Worm (Caenorhabditis elegans) whole organism, L1 larva: ENCODE measurements around the gene gpx-2.

ENCODE experiments used
- C16A3.4 ChIP-seq: fragments of 150-350 bp; optimal IDR thresholded peaks from 2 replicates; lab custom pipeline; 2014; ENCODE audit warnings: missing biosample characterization, missing genetic modification characterization
- C34B4.2 ChIP-seq: sonication (generic microtip); optimal IDR thresholded peaks from 2 replicates; lab custom pipeline; 2017; ENCODE audit warnings: mild to moderate bottlenecking, missing genetic modification characterization, missing compliant biosample characterization
- F16B12.6 ChIP-seq: fragments of 150-350 bp; optimal IDR thresholded peaks from 2 replicates; lab custom pipeline; 2014; ENCODE audit warnings: missing biosample characterization, missing genetic modification characterization
- Y116A8C.19 ChIP-seq: sonication (generic microtip); optimal IDR thresholded peaks from 2 replicates; lab custom pipeline; 2016; ENCODE audit warnings: missing compliant biosample characterization, missing genetic modification characterization, borderline replicate concordance
- aly-2 ChIP-seq: fragments of 150-350 bp; optimal IDR thresholded peaks from 2 replicates; lab custom pipeline; 2014; ENCODE audit warnings: missing biosample characterization, missing genetic modification characterization
- ama-1 ChIP-seq: fragments of 150-350 bp; optimal IDR thresholded peaks from 2 replicates; lab custom pipeline; 2014
- blmp-1 ChIP-seq: fragments of 150-350 bp; optimal IDR thresholded peaks from 2 replicates; lab custom pipeline; 2014; ENCODE audit warnings: missing biosample characterization, missing genetic modification characterization
- ceh-8 ChIP-seq: fragments of 200-800 bp; sonication (Bioruptor generic); optimal IDR thresholded peaks from 2 replicates; lab custom pipeline; 2018; ENCODE audit warnings: mild to moderate bottlenecking, missing genetic modification characterization, moderate library complexity, missing compliant biosample characterization
- ceh-82 ChIP-seq, 3 experiments: fragments of 150-350 bp in 1 of 3; sonication (generic microtip) in 2 of 3; optimal IDR thresholded peaks; 2 replicates each; lab custom pipeline; 2014 to 2017; ENCODE audit warnings: missing biosample characterization in 3 of 3, missing genetic modification characterization in 3 of 3
- ces-1 ChIP-seq: fragments of 150-350 bp; optimal IDR thresholded peaks from 2 replicates; lab custom pipeline; 2014; ENCODE audit warnings: missing biosample characterization, missing genetic modification reagents, missing genetic modification characterization
- dsc-1 ChIP-seq: sonication (generic microtip); optimal IDR thresholded peaks from 2 replicates; lab custom pipeline; 2016; ENCODE audit warnings: mild to moderate bottlenecking, missing genetic modification characterization, missing compliant biosample characterization
- egl-13 ChIP-seq: sonication (generic microtip); optimal IDR thresholded peaks from 2 replicates; lab custom pipeline; 2016; ENCODE audit warnings: missing genotype, missing genetic modification reagents, missing genetic modification characterization, missing compliant biosample characterization
- elt-2 ChIP-seq: sonication (generic microtip); optimal IDR thresholded peaks from 2 replicates; lab custom pipeline; 2016; ENCODE audit warnings: missing genetic modification characterization, mild to moderate bottlenecking, inconsistent platforms, missing compliant biosample characterization, missing genetic modification reagents
- elt-3 ChIP-seq, 6 experiments: fragments of 150-350 bp in 1 of 6; sonication (generic microtip); optimal IDR thresholded peaks; 2 replicates each; lab custom pipeline; 2017 to 2018; ENCODE audit warnings: missing biosample characterization in 6 of 6, missing genetic modification characterization in 6 of 6, inconsistent platforms in 1 of 6
- fkh-10 ChIP-seq: sonication (generic microtip); optimal IDR thresholded peaks from 2 replicates; lab custom pipeline; 2017; ENCODE audit warnings: missing biosample characterization, missing genetic modification reagents, missing genetic modification characterization
- fkh-8 ChIP-seq: sonication (generic microtip); optimal IDR thresholded peaks from 2 replicates; lab custom pipeline; 2016; ENCODE audit warnings: mild to moderate bottlenecking, missing genetic modification characterization, missing compliant biosample characterization
- hlh-17 ChIP-seq: fragments of 200-800 bp; sonication (Bioruptor generic); optimal IDR thresholded peaks from 2 replicates; lab custom pipeline; 2018; ENCODE audit warnings: missing genetic modification characterization, mild to moderate bottlenecking, missing compliant biosample characterization, moderate library complexity, borderline replicate concordance
- hlh-4 ChIP-seq: sonication (generic microtip); optimal IDR thresholded peaks from 2 replicates; lab custom pipeline; 2016; ENCODE audit warnings: mild to moderate bottlenecking, missing genetic modification characterization, missing compliant biosample characterization
- hpl-2 ChIP-seq: fragments of 150-350 bp; optimal IDR thresholded peaks from 2 replicates; lab custom pipeline; 2014; ENCODE audit warnings: missing biosample characterization, missing genetic modification reagents, missing genetic modification characterization
- irx-1 ChIP-seq: sonication (generic microtip); optimal IDR thresholded peaks from 2 replicates; lab custom pipeline; 2016; ENCODE audit warnings: missing genetic modification characterization, missing compliant biosample characterization
- isw-1 ChIP-seq: fragments of 200-800 bp; sonication (Bioruptor generic); IDR thresholded peaks from 2 replicates; pipeline ENCODE4 v1.3.6; 2022; ENCODE audit warnings: missing genetic modification characterization, missing compliant biosample characterization
- lin-13 ChIP-seq: fragments of 150-350 bp; optimal IDR thresholded peaks from 2 replicates; lab custom pipeline; 2014; ENCODE audit warnings: missing biosample characterization, missing genetic modification reagents, missing genetic modification characterization
- lin-15B ChIP-seq: fragments of 150-350 bp; sonication (generic microtip); optimal IDR thresholded peaks from 3 replicates; lab custom pipeline; 2014; ENCODE audit warnings: missing biosample characterization, missing genetic modification characterization
- lin-35 ChIP-seq, 2 experiments: fragments of 150-350 bp; optimal IDR thresholded peaks; 2 replicates each; lab custom pipeline; 2014; ENCODE audit warnings: missing biosample characterization in 2 of 2, missing genetic modification characterization in 2 of 2, missing genetic modification reagents in 2 of 2
- lir-3 ChIP-seq: sonication (generic microtip); optimal IDR thresholded peaks from 2 replicates; lab custom pipeline; 2016; ENCODE audit warnings: mild to moderate bottlenecking, missing genetic modification characterization, moderate library complexity, missing compliant biosample characterization; ENCODE audit not compliant: poor library complexity
- lsy-2 ChIP-seq, 2 experiments: fragments of 150-350 bp; optimal IDR thresholded peaks; 2 replicates each; lab custom pipeline; 2014; ENCODE audit warnings: missing biosample characterization in 2 of 2, missing genetic modification characterization in 2 of 2
- mab-9 ChIP-seq: fragments of 200-800 bp; sonication (Bioruptor generic); IDR thresholded peaks from 2 replicates; pipeline ENCODE4 v1.3.6; 2022; ENCODE audit warnings: missing genetic modification reagents, missing genetic modification characterization, missing compliant biosample characterization
- mep-1 ChIP-seq: fragments of 150-350 bp; optimal IDR thresholded peaks from 2 replicates; lab custom pipeline; 2014; ENCODE audit warnings: missing biosample characterization, missing genetic modification characterization
- nhr-11 ChIP-seq: fragments of 150-350 bp; optimal IDR thresholded peaks from 2 replicates; lab custom pipeline; 2014; ENCODE audit warnings: missing biosample characterization, missing genetic modification characterization
- nhr-12 ChIP-seq: sonication (generic microtip); optimal IDR thresholded peaks from 2 replicates; lab custom pipeline; 2017; ENCODE audit warnings: missing biosample characterization, missing genetic modification characterization
- nhr-20 ChIP-seq: sonication (generic microtip); optimal IDR thresholded peaks from 2 replicates; lab custom pipeline; 2016; ENCODE audit warnings: mild to moderate bottlenecking, missing genetic modification characterization, missing compliant biosample characterization
- nhr-237 ChIP-seq: fragments of 150-350 bp; optimal IDR thresholded peaks from 2 replicates; lab custom pipeline; 2014; ENCODE audit warnings: missing biosample characterization, missing genetic modification characterization
- nhr-28 ChIP-seq: fragments of 150-350 bp; optimal IDR thresholded peaks from 2 replicates; lab custom pipeline; 2014; ENCODE audit warnings: missing biosample characterization, missing genetic modification characterization
- nhr-71 ChIP-seq: sonication (generic microtip); optimal IDR thresholded peaks from 2 replicates; lab custom pipeline; 2016; ENCODE audit warnings: mild to moderate bottlenecking, missing genetic modification characterization, moderate library complexity, missing compliant biosample characterization
- nhr-76 ChIP-seq: sonication (generic microtip); optimal IDR thresholded peaks from 2 replicates; lab custom pipeline; 2017; ENCODE audit warnings: missing biosample characterization, missing genetic modification characterization
- nhr-84 ChIP-seq: sonication (generic microtip); optimal IDR thresholded peaks from 2 replicates; lab custom pipeline; 2017; ENCODE audit warnings: missing biosample characterization, missing genetic modification characterization
- nhr-90 ChIP-seq: sonication (generic microtip); optimal IDR thresholded peaks from 2 replicates; lab custom pipeline; 2016; ENCODE audit warnings: mild to moderate bottlenecking, missing genetic modification characterization, missing compliant biosample characterization; ENCODE audit not compliant: poor library complexity
- pag-3 ChIP-seq: sonication (generic microtip); optimal IDR thresholded peaks from 2 replicates; lab custom pipeline; 2017; ENCODE audit warnings: missing genetic modification characterization, mild to moderate bottlenecking, missing compliant biosample characterization, antibody characterized with exemption, borderline replicate concordance; ENCODE audit not compliant: insufficient read depth
- pqm-1 ChIP-seq: sonication (generic microtip); optimal IDR thresholded peaks from 3 replicates; lab custom pipeline; 2017; ENCODE audit warnings: missing biosample characterization, missing genetic modification characterization
- snu-23 ChIP-seq: sonication (generic microtip); optimal IDR thresholded peaks from 2 replicates; lab custom pipeline; 2016; ENCODE audit warnings: missing genetic modification characterization, missing compliant biosample characterization
- sox-4 ChIP-seq: sonication (generic microtip); optimal IDR thresholded peaks from 2 replicates; lab custom pipeline; 2016; ENCODE audit warnings: missing genetic modification characterization, missing compliant biosample characterization
- sptf-1 ChIP-seq: fragments of 150-350 bp; optimal IDR thresholded peaks from 2 replicates; lab custom pipeline; 2014; ENCODE audit warnings: missing biosample characterization, missing genetic modification characterization
- sup-37 ChIP-seq: fragments of 200-800 bp; sonication (Bioruptor generic); optimal IDR thresholded peaks from 2 replicates; lab custom pipeline; 2018; ENCODE audit warnings: mild to moderate bottlenecking, missing genetic modification characterization, missing compliant biosample characterization
- swsn-7 ChIP-seq: sonication (generic microtip); optimal IDR thresholded peaks from 2 replicates; lab custom pipeline; 2016; ENCODE audit warnings: missing genetic modification characterization, missing compliant biosample characterization
- tbx-2 ChIP-seq: sonication (generic microtip); optimal IDR thresholded peaks from 2 replicates; lab custom pipeline; 2016; ENCODE audit warnings: missing genetic modification characterization, missing compliant biosample characterization
- tlp-1 ChIP-seq: fragments of 150-350 bp; optimal IDR thresholded peaks from 2 replicates; lab custom pipeline; 2014; ENCODE audit warnings: missing biosample characterization, missing genetic modification characterization
- unc-62 ChIP-seq: fragments of 150-350 bp; optimal IDR thresholded peaks from 2 replicates; lab custom pipeline; 2014; ENCODE audit warnings: missing biosample characterization, missing genetic modification reagents, missing genetic modification characterization
- unc-86 ChIP-seq: sonication (generic microtip); optimal IDR thresholded peaks from 2 replicates; lab custom pipeline; 2016; ENCODE audit warnings: missing genetic modification characterization, missing compliant biosample characterization
- unc-98 ChIP-seq: fragments of 200-800 bp; sonication (Bioruptor generic); IDR thresholded peaks from 2 replicates; pipeline ENCODE4 v1.3.6; 2022; ENCODE audit warnings: missing genetic modification characterization, missing compliant biosample characterization
- xbp-1 ChIP-seq: sonication (generic microtip); optimal IDR thresholded peaks from 2 replicates; lab custom pipeline; 2016; ENCODE audit warnings: missing genetic modification characterization, missing compliant biosample characterization
- zag-1 ChIP-seq: fragments of 150-350 bp; optimal IDR thresholded peaks from 2 replicates; lab custom pipeline; 2014; ENCODE audit warnings: missing biosample characterization, missing genetic modification characterization
- zip-4 ChIP-seq: fragments of 200-800 bp; sonication (Bioruptor generic); optimal IDR thresholded peaks from 2 replicates; lab custom pipeline; 2018; ENCODE audit warnings: mild to moderate bottlenecking, missing genetic modification characterization, moderate library complexity, missing compliant biosample characterization
- ztf-11 ChIP-seq, 2 experiments: sonication (generic microtip); optimal IDR thresholded peaks; 2 replicates each; lab custom pipeline; 2016 to 2017; ENCODE audit warnings: missing genetic modification characterization in 2 of 2, missing biosample characterization in 1 of 2, missing compliant biosample characterization in 1 of 2
- ztf-4 ChIP-seq: fragments of 150-350 bp; optimal IDR thresholded peaks from 2 replicates; lab custom pipeline; 2014; ENCODE audit warnings: missing biosample characterization, missing genetic modification characterization

The gpx-2 gene

DNA sequence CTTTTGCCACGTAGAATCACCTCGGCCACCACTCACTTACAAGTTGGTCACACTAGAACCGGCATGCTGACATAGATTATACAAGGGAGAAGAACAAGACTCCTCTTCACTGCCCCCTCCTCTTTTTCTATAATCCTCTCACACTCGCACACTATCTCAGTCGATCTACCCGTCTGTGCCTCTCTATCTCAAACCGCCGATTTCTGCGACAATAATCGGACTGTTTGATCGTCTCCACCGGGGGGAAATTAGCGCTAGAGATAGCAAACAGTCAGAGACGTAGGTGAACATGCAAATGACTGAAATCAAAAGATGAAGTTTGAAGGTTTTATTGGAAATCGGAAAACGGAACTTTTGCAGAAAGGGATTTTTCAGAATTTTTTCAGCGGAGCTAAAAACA, 44.1 kb upstream of the gpx-2 start (continued):
- TF ChIP-seq lsy-2 (tag; optimal IDR thresholded peaks at IDR 0.05; lab: Kevin White, UChicago), result peak; percentile 62 to 68
- TF ChIP-seq nhr-84 (tag; lab: Kevin White, UChicago), result no peak
- no peak for TF ChIP-seq hpl-2 (GFP tag; lab: Kevin White, UChicago)
- peak; percentile 3 to 40 (median 6) for TF ChIP-seq ceh-82 (tag; optimal IDR thresholded peaks at IDR 0.05; lab: Kevin White, UChicago)
- no peak for TF ChIP-seq mab-9 (GFP tag; lab: Robert Waterston, UW)
- no peak for TF ChIP-seq hlh-17 (GFP tag; lab: Kevin White, UChicago)
- no peak for TF ChIP-seq zag-1 (tag; lab: Kevin White, UChicago)
- no peak for TF ChIP-seq tlp-1
- TF ChIP-seq unc-62, result no peak
- peak; percentile 73 for TF ChIP-seq lir-3 (tag; lab: Kevin White, UChicago)
- peak; percentile 78 for TF ChIP-seq tbx-2 (tag; lab: Kevin White, UChicago)
- TF ChIP-seq C16A3.4 (tag; lab: Kevin White, UChicago), result peak; percentile 62
- TF ChIP-seq lin-35 (GFP tag; optimal IDR thresholded peaks at IDR 0.05; lab: Kevin White, UChicago), result peak; percentile 56 to 88
- peak; percentile 47 for TF ChIP-seq ztf-4 (tag; lab: Kevin White, UChicago)
- TF ChIP-seq nhr-11 (tag; lab: Kevin White, UChicago), result peak; percentile 1
- peak; percentile 93 for TF ChIP-seq nhr-90
- peak; percentile 61 for TF ChIP-seq lin-13
- no peak for TF ChIP-seq pqm-1 (tag; lab: Kevin White, UChicago)
- peak; percentile 69 for TF ChIP-seq swsn-7
- peak; percentile 73 for TF ChIP-seq mep-1 (tag; lab: Kevin White, UChicago)
- TF ChIP-seq egl-13 (tag; lab: Kevin White, UChicago), result no peak
- TF ChIP-seq nhr-12 (tag; lab: Kevin White, UChicago), result no peak
- TF ChIP-seq aly-2 (tag; lab: Kevin White, UChicago), result no peak
- TF ChIP-seq isw-1 (GFP tag; lab: Robert Waterston, UW), result no peak
- no peak for TF ChIP-seq ces-1 (GFP tag; lab: Kevin White, UChicago)
- no peak for TF ChIP-seq nhr-76 (tag; lab: Kevin White, UChicago)
- peak; percentile 86 for TF ChIP-seq nhr-71 (tag; lab: Kevin White, UChicago)
- no peak for TF ChIP-seq fkh-8 (tag; lab: Kevin White, UChicago)
- no peak for TF ChIP-seq unc-98
- TF ChIP-seq hlh-4 (tag; lab: Kevin White, UChicago), result no peak
- no peak for TF ChIP-seq lin-15B
- no peak for TF ChIP-seq pag-3 (tag; lab: Kevin White, UChicago)
- TF ChIP-seq F16B12.6 (tag; lab: Kevin White, UChicago), result no peak
- no peak for TF ChIP-seq ama-1 (lab: Kevin White, UChicago)
- peak in 2 of 6 experiments; percentile 34 to 81 for TF ChIP-seq elt-3 (tag; optimal IDR thresholded peaks at IDR 0.05; lab: Kevin White, UChicago)
- no peak for TF ChIP-seq fkh-10 (GFP tag; lab: Kevin White, UChicago)
- TF ChIP-seq C34B4.2 (tag; lab: Kevin White, UChicago), result no peak
- TF ChIP-seq irx-1 (tag; lab: Kevin White, UChicago), result peak; percentile 57
- no peak for TF ChIP-seq Y116A8C.19 (tag; lab: Kevin White, UChicago)
- peak; percentile 87 for TF ChIP-seq snu-23
- TF ChIP-seq sox-4 (tag; lab: Kevin White, UChicago), result no peak
- TF ChIP-seq ceh-8, result no peak
- TF ChIP-seq ztf-11 (tag; optimal IDR thresholded peaks at IDR 0.05; lab: Kevin White, UChicago), result no peak
- peak; percentile 21 for TF ChIP-seq zip-4 (GFP tag; lab: Kevin White, UChicago)
- TF ChIP-seq elt-2 (tag; lab: Kevin White, UChicago), result peak; percentile 74
- TF ChIP-seq blmp-1 (tag; lab: Kevin White, UChicago), result peak; percentile 84
- peak; percentile 58 for TF ChIP-seq xbp-1 (tag; lab: Kevin White, UChicago)
- peak; percentile 43 for TF ChIP-seq nhr-237
- peak; percentile 35 for TF ChIP-seq nhr-28
- no peak for TF ChIP-seq dsc-1 (tag; lab: Kevin White, UChicago)
- TF ChIP-seq unc-86, result no peak
- peak; percentile 96 for TF ChIP-seq nhr-20
- peak; percentile 35 for TF ChIP-seq sup-37 (GFP tag; lab: Kevin White, UChicago)
- no peak for TF ChIP-seq sptf-1 (tag; lab: Kevin White, UChicago)
